Worm (Caenorhabditis elegans): ENCODE measurements around the gene F40F11.3.

DNA sequence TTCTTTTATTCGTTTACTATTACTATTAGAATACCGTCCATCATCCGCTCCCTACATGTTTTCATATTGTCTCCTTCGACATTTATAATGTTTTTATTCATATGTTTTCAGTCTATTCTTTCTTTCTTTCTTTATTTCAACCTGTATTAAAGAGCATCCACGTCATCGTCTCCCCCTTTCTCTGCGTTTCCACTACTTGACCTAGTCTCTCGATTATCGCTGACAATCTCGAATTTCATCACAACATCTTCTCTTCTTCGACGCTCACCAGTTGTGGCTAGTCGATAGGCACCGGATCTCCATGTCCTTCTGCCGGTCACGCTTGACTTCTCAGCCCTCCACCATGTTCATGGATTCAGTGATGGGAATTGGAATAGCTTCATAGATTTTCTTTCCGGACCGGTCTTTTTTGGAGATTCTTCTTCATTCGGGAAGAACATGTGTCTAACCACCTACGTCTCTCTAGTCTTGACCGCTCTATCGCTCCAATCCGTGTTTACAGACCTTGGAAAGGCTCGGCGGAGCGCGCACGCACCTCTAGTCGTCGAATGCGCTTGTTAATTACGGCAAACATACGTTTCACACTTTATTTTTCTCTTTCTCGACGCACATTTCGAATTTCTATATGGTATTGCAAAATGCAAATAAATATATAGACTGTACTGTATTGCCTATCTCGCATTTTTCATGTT, 25.4 kb downstream of the F40F11.3 start:
- TF ChIP-seq unc-62 (GFP tag; optimal IDR thresholded peaks at IDR 0.05) (no peak), snpc-4 (tag; optimal IDR thresholded peaks at IDR 0.05) (no peak)
